Fruit fly (Drosophila melanogaster) whole organism, prepupa: ENCODE results near the gene Polr3A.

ENCODE experiments used
- CG3919 ChIP-seq: fragments of 200-800 bp; sonication (Bioruptor generic); optimal IDR thresholded peaks from 3 replicates; lab custom pipeline; 2016; ENCODE audit warnings: missing biosample characterization, missing genetic modification characterization
- Hr38 ChIP-seq: sonication (Bioruptor generic); optimal IDR thresholded peaks from 2 replicates; lab custom pipeline; 2016; ENCODE audit warnings: missing biosample characterization, missing genetic modification characterization
- eg ChIP-seq: fragments of 200-800 bp; sonication (Bioruptor generic); IDR thresholded peaks from 3 replicates; pipeline ENCODE4 v1.3.6; 2022; ENCODE audit warnings: missing biosample characterization, missing genetic modification characterization

dm6 chrX:15762723-15763122 is at the start of gene Polr3A:
- TF ChIP-seq CG3919 (no peak), eg (GFP tag; lab: Robert Waterston, UW) (no peak), Hr38 (GFP tag; lab: Kevin White, UChicago) (no peak)
